Worm (Caenorhabditis elegans) whole organism, L2 larva: ENCODE results near the gene clec-133.

Experiments
- R02D3.7 ChIP-seq: fragments of 150-350 bp; optimal IDR thresholded peaks from 2 replicates; lab custom pipeline; 2014; ENCODE audit warnings: missing biosample characterization, missing genetic modification characterization
- aly-2 ChIP-seq: fragments of 150-350 bp; optimal IDR thresholded peaks from 2 replicates; lab custom pipeline; 2014; ENCODE audit warnings: missing biosample characterization, missing genetic modification characterization
- ama-1 ChIP-seq: fragments of 150-350 bp; optimal IDR thresholded peaks from 2 replicates; lab custom pipeline; 2018; ENCODE audit warnings: inconsistent platforms
- ceh-82 ChIP-seq: fragments of 150-350 bp; optimal IDR thresholded peaks from 2 replicates; lab custom pipeline; 2014; ENCODE audit warnings: missing biosample characterization, missing genetic modification characterization
- lin-13 ChIP-seq: fragments of 150-350 bp; optimal IDR thresholded peaks from 2 replicates; lab custom pipeline; 2014; ENCODE audit warnings: missing biosample characterization, missing genetic modification reagents, missing genetic modification characterization
- lin-39 ChIP-seq: fragments of 150-350 bp; optimal IDR thresholded peaks from 2 replicates; lab custom pipeline; 2014; ENCODE audit warnings: missing biosample characterization, missing genetic modification reagents, missing genetic modification characterization
- lsy-2 ChIP-seq, 2 experiments: fragments of 150-350 bp in 1 of 2; sonication (generic microtip) in 1 of 2; optimal IDR thresholded peaks; 2 replicates each; lab custom pipeline; 2014 to 2017; ENCODE audit warnings: missing biosample characterization in 2 of 2, missing genetic modification characterization in 2 of 2
- nhr-11 ChIP-seq: fragments of 150-350 bp; optimal IDR thresholded peaks from 2 replicates; lab custom pipeline; 2014; ENCODE audit warnings: missing biosample characterization, missing genetic modification characterization
- nhr-21 ChIP-seq: fragments of 150-350 bp; optimal IDR thresholded peaks from 2 replicates; lab custom pipeline; 2014; ENCODE audit warnings: missing biosample characterization, missing genetic modification characterization
- nhr-237 ChIP-seq: fragments of 150-350 bp; optimal IDR thresholded peaks from 2 replicates; lab custom pipeline; 2014; ENCODE audit warnings: missing biosample characterization, missing genetic modification characterization
- nhr-6 ChIP-seq: fragments of 150-350 bp; optimal IDR thresholded peaks from 2 replicates; lab custom pipeline; 2014; ENCODE audit warnings: missing biosample characterization, missing genetic modification characterization
- sma-9 ChIP-seq, 2 experiments: fragments of 150-350 bp in 1 of 2; sonication (generic microtip) in 1 of 2; optimal IDR thresholded peaks; 2 replicates each; lab custom pipeline; 2014 to 2016; ENCODE audit warnings: missing genetic modification characterization in 2 of 2, mild to moderate bottlenecking in 1 of 2, missing biosample characterization in 1 of 2, missing compliant biosample characterization in 1 of 2, missing genetic modification reagents in 1 of 2, moderate library complexity in 1 of 2
- ztf-11 ChIP-seq: sonication (generic microtip); optimal IDR thresholded peaks from 2 replicates; lab custom pipeline; 2017; ENCODE audit warnings: missing biosample characterization, missing genetic modification characterization
- ztf-4 ChIP-seq: fragments of 150-350 bp; optimal IDR thresholded peaks from 2 replicates; lab custom pipeline; 2014; ENCODE audit warnings: missing biosample characterization, missing genetic modification characterization

- no peak for TF ChIP-seq ztf-4 (tag; lab: Kevin White, UChicago)
- TF ChIP-seq nhr-237: no peak
- TF ChIP-seq nhr-11 (tag; lab: Kevin White, UChicago): no peak
- TF ChIP-seq ztf-11: no peak
- TF ChIP-seq lin-39 (tag; lab: Kevin White, UChicago): no peak
- TF ChIP-seq lin-13 (GFP tag; lab: Kevin White, UChicago): no peak
- no peak for TF ChIP-seq ama-1 (lab: Kevin White, UChicago)
- TF ChIP-seq aly-2: no peak
- TF ChIP-seq ceh-82 (tag; lab: Kevin White, UChicago): no peak
- TF ChIP-seq R02D3.7 (tag; lab: Kevin White, UChicago): no peak
- TF ChIP-seq lsy-2 (tag; optimal IDR thresholded peaks at IDR 0.05; lab: Kevin White, UChicago): no peak
- no peak for TF ChIP-seq nhr-6
- TF ChIP-seq sma-9 (GFP tag; optimal IDR thresholded peaks at IDR 0.05; lab: Kevin White, UChicago): no peak
- no peak for TF ChIP-seq sma-9 (tag; optimal IDR thresholded peaks at IDR 0.05; lab: Kevin White, UChicago)
- no peak for TF ChIP-seq nhr-21
Observed at ce11 chrII:3576742-3577141, 1.5 kb upstream of the clec-133 start, which contains the start of gene clec-132.
